Worm (Caenorhabditis elegans) whole organism, L1 larva: ENCODE data around the gene F54G2.1.

Experiments used
- Y116A8C.19 ChIP-seq: sonication (generic microtip); optimal IDR thresholded peaks from 2 replicates; lab custom pipeline; 2016; ENCODE audit warnings: missing compliant biosample characterization, missing genetic modification characterization, borderline replicate concordance
- aha-1 ChIP-seq: fragments of 150-350 bp; optimal IDR thresholded peaks from 2 replicates; lab custom pipeline; 2014; ENCODE audit warnings: missing biosample characterization, missing genetic modification characterization
- blmp-1 ChIP-seq: fragments of 150-350 bp; optimal IDR thresholded peaks from 2 replicates; lab custom pipeline; 2014; ENCODE audit warnings: missing biosample characterization, missing genetic modification characterization
- ceh-63 ChIP-seq: fragments of 200-800 bp; sonication (Bioruptor generic); optimal IDR thresholded peaks from 2 replicates; lab custom pipeline; 2018; ENCODE audit warnings: mild to moderate bottlenecking, missing genetic modification characterization, missing compliant biosample characterization
- ceh-88 ChIP-seq: fragments of 200-800 bp; sonication (Bioruptor generic); IDR thresholded peaks from 2 replicates; pipeline ENCODE4 v1.3.6; 2022; ENCODE audit warnings: missing genetic modification characterization, missing compliant biosample characterization
- dsc-1 ChIP-seq: sonication (generic microtip); optimal IDR thresholded peaks from 2 replicates; lab custom pipeline; 2016; ENCODE audit warnings: mild to moderate bottlenecking, missing genetic modification characterization, missing compliant biosample characterization
- efl-1 ChIP-seq, 4 experiments: fragments of 150-350 bp; optimal IDR thresholded peaks in 3 of 4; peaks in 1 of 4; 1 replicate in 1 of 4; 2 replicates in 3 of 4; lab custom pipeline; 2014; ENCODE audit warnings: missing biosample characterization in 2 of 4, missing genetic modification characterization in 2 of 4, missing genetic modification reagents in 2 of 4
- efl-3 ChIP-seq: fragments of 200-800 bp; sonication (Bioruptor generic); optimal IDR thresholded peaks from 2 replicates; lab custom pipeline; 2018; ENCODE audit warnings: mild to moderate bottlenecking, missing genetic modification characterization, missing compliant biosample characterization
- egl-27 ChIP-seq, 2 experiments: fragments of 150-350 bp in 1 of 2; sonication (generic microtip); optimal IDR thresholded peaks; 3 replicates each; lab custom pipeline; 2017 to 2018; ENCODE audit warnings: missing biosample characterization in 2 of 2, missing genetic modification characterization in 2 of 2, missing genetic modification reagents in 2 of 2
- ets-5 ChIP-seq: fragments of 200-800 bp; sonication (Bioruptor generic); IDR thresholded peaks from 2 replicates; pipeline ENCODE4 v1.3.6; 2022; ENCODE audit warnings: missing genetic modification characterization, missing compliant biosample characterization
- hlh-17 ChIP-seq: fragments of 200-800 bp; sonication (Bioruptor generic); optimal IDR thresholded peaks from 2 replicates; lab custom pipeline; 2018; ENCODE audit warnings: missing genetic modification characterization, mild to moderate bottlenecking, missing compliant biosample characterization, moderate library complexity, borderline replicate concordance
- hpl-2 ChIP-seq: fragments of 150-350 bp; optimal IDR thresholded peaks from 2 replicates; lab custom pipeline; 2014; ENCODE audit warnings: missing biosample characterization, missing genetic modification reagents, missing genetic modification characterization
- irx-1 ChIP-seq: sonication (generic microtip); optimal IDR thresholded peaks from 2 replicates; lab custom pipeline; 2016; ENCODE audit warnings: missing genetic modification characterization, missing compliant biosample characterization
- lin-14 ChIP-seq: fragments of 200-800 bp; sonication (Bioruptor generic); optimal IDR thresholded peaks from 2 replicates; lab custom pipeline; 2018; ENCODE audit warnings: mild to moderate bottlenecking, missing genetic modification characterization, moderate library complexity, missing compliant biosample characterization
- lin-39 ChIP-seq: fragments of 150-350 bp; optimal IDR thresholded peaks from 2 replicates; lab custom pipeline; 2014; ENCODE audit warnings: missing biosample characterization, missing genetic modification reagents, missing genetic modification characterization
- lir-3 ChIP-seq: sonication (generic microtip); optimal IDR thresholded peaks from 2 replicates; lab custom pipeline; 2016; ENCODE audit warnings: mild to moderate bottlenecking, missing genetic modification characterization, moderate library complexity, missing compliant biosample characterization; ENCODE audit not compliant: poor library complexity
- mef-2 ChIP-seq: fragments of 150-350 bp; optimal IDR thresholded peaks from 2 replicates; lab custom pipeline; 2014; ENCODE audit warnings: missing biosample characterization, missing genetic modification characterization
- mep-1 ChIP-seq: fragments of 150-350 bp; optimal IDR thresholded peaks from 2 replicates; lab custom pipeline; 2014; ENCODE audit warnings: missing biosample characterization, missing genetic modification characterization
- nhr-11 ChIP-seq: fragments of 150-350 bp; optimal IDR thresholded peaks from 2 replicates; lab custom pipeline; 2014; ENCODE audit warnings: missing biosample characterization, missing genetic modification characterization
- nhr-20 ChIP-seq: sonication (generic microtip); optimal IDR thresholded peaks from 2 replicates; lab custom pipeline; 2016; ENCODE audit warnings: mild to moderate bottlenecking, missing genetic modification characterization, missing compliant biosample characterization
- nhr-237 ChIP-seq: fragments of 150-350 bp; optimal IDR thresholded peaks from 2 replicates; lab custom pipeline; 2014; ENCODE audit warnings: missing biosample characterization, missing genetic modification characterization
- nhr-71 ChIP-seq: sonication (generic microtip); optimal IDR thresholded peaks from 2 replicates; lab custom pipeline; 2016; ENCODE audit warnings: mild to moderate bottlenecking, missing genetic modification characterization, moderate library complexity, missing compliant biosample characterization
- nhr-77 ChIP-seq: fragments of 150-350 bp; optimal IDR thresholded peaks from 2 replicates; lab custom pipeline; 2014; ENCODE audit warnings: missing biosample characterization, missing genetic modification characterization
- nhr-85 ChIP-seq: sonication (generic microtip); peaks from one replicate; lab custom pipeline; 2016; ENCODE audit warnings: missing genetic modification characterization, inconsistent platforms, missing compliant biosample characterization
- nhr-90 ChIP-seq: sonication (generic microtip); optimal IDR thresholded peaks from 2 replicates; lab custom pipeline; 2016; ENCODE audit warnings: mild to moderate bottlenecking, missing genetic modification characterization, missing compliant biosample characterization; ENCODE audit not compliant: poor library complexity
- pqm-1 ChIP-seq: sonication (generic microtip); optimal IDR thresholded peaks from 3 replicates; lab custom pipeline; 2017; ENCODE audit warnings: missing biosample characterization, missing genetic modification characterization
- rnt-1 ChIP-seq: sonication (generic microtip); optimal IDR thresholded peaks from 2 replicates; lab custom pipeline; 2016; ENCODE audit warnings: mild to moderate bottlenecking, missing genetic modification characterization, moderate library complexity, missing compliant biosample characterization
- snu-23 ChIP-seq: sonication (generic microtip); optimal IDR thresholded peaks from 2 replicates; lab custom pipeline; 2016; ENCODE audit warnings: missing genetic modification characterization, missing compliant biosample characterization
- sox-4 ChIP-seq: sonication (generic microtip); optimal IDR thresholded peaks from 2 replicates; lab custom pipeline; 2016; ENCODE audit warnings: missing genetic modification characterization, missing compliant biosample characterization
- sptf-1 ChIP-seq: fragments of 150-350 bp; optimal IDR thresholded peaks from 2 replicates; lab custom pipeline; 2014; ENCODE audit warnings: missing biosample characterization, missing genetic modification characterization
- swsn-7 ChIP-seq: sonication (generic microtip); optimal IDR thresholded peaks from 2 replicates; lab custom pipeline; 2016; ENCODE audit warnings: missing genetic modification characterization, missing compliant biosample characterization
- tlp-1 ChIP-seq: fragments of 150-350 bp; optimal IDR thresholded peaks from 2 replicates; lab custom pipeline; 2014; ENCODE audit warnings: missing biosample characterization, missing genetic modification characterization
- unc-30 ChIP-seq: sonication (generic microtip); optimal IDR thresholded peaks from 2 replicates; lab custom pipeline; 2017; ENCODE audit warnings: missing biosample characterization, missing genetic modification characterization
- unc-62 ChIP-seq: fragments of 150-350 bp; optimal IDR thresholded peaks from 2 replicates; lab custom pipeline; 2014; ENCODE audit warnings: missing biosample characterization, missing genetic modification reagents, missing genetic modification characterization
- unc-86 ChIP-seq: sonication (generic microtip); optimal IDR thresholded peaks from 2 replicates; lab custom pipeline; 2016; ENCODE audit warnings: missing genetic modification characterization, missing compliant biosample characterization
- xbp-1 ChIP-seq: sonication (generic microtip); optimal IDR thresholded peaks from 2 replicates; lab custom pipeline; 2016; ENCODE audit warnings: missing genetic modification characterization, missing compliant biosample characterization
- zip-4 ChIP-seq: fragments of 200-800 bp; sonication (Bioruptor generic); optimal IDR thresholded peaks from 2 replicates; lab custom pipeline; 2018; ENCODE audit warnings: mild to moderate bottlenecking, missing genetic modification characterization, moderate library complexity, missing compliant biosample characterization
- ztf-4 ChIP-seq: fragments of 150-350 bp; optimal IDR thresholded peaks from 2 replicates; lab custom pipeline; 2014; ENCODE audit warnings: missing biosample characterization, missing genetic modification characterization

F54G2.1 gene

DNA sequence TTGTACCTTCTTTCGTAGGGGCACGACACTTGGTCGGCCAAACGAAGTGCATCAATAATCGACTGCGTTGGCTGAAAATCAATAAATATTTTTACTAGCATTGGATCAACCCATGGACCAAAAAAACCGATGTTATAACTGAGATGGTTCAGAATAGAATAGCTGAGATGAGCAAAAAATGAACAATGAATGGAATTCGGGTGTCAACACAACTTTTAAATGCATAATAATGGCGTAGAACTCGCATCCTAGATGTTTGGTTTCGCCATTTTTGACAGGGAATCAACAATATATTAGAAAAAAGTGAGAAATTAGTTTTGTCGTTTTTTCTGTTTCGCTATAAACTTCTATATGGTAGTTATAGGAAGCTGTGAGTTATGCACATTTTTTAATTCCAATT lies at the start of gene F54G2.1:
Gene F54G2.1 (minus strand): TSS at position 101 of the 400 bp plus-strand sequence.
- TF ChIP-seq mef-2 (tag; lab: Kevin White, UChicago) = no peak
- TF ChIP-seq nhr-77 (tag; lab: Kevin White, UChicago) = no peak

DNA sequence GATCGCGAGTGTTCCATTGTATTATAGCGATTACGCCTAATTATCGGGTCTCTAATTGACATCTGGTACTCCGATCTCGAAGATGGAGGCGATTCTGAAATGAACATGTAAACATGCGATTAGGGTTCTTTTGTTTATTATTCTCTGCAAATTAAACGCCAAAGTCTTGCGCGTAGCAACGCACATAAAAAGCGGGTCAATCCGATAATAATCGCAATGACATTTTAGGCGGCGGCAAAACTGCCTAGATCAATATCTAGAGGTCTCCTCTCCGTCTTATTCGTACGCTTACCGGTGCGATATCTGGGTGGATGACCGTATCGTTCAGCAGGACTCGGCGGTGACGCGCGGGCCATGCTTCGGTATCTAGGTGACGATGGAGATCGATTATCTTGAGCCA lies 48.8 kb upstream of the F54G2.1 start:
- TF ChIP-seq nhr-85 (tag; lab: Kevin White, UChicago) = peak; percentile 67
- TF ChIP-seq nhr-20 (tag; lab: Kevin White, UChicago) = no peak
- no peak for TF ChIP-seq Y116A8C.19
- no peak for TF ChIP-seq aha-1 (tag; lab: Kevin White, UChicago)
- peak; percentile 67 for TF ChIP-seq blmp-1
- no peak for TF ChIP-seq ceh-88 (GFP tag; lab: Robert Waterston, UW)
- no peak for TF ChIP-seq dsc-1 (tag; lab: Kevin White, UChicago)
- no peak for TF ChIP-seq ceh-63 (GFP tag; lab: Kevin White, UChicago)
- no peak for TF ChIP-seq ets-5 (GFP tag; lab: Robert Waterston, UW)
- TF ChIP-seq sox-4 (tag; lab: Kevin White, UChicago) = no peak
- peak; percentile 12 for TF ChIP-seq lin-14 (GFP tag; lab: Kevin White, UChicago)
- TF ChIP-seq efl-1 (optimal IDR thresholded peaks at IDR 0.05; lab: Kevin White, UChicago) = no peak
- TF ChIP-seq efl-1 (GFP tag; optimal IDR thresholded peaks at IDR 0.05 in 1 of 2; lab: Kevin White, UChicago) = peak in 1 of 2 experiments; percentile 88
- no peak for TF ChIP-seq lir-3
- TF ChIP-seq pqm-1 (tag; lab: Kevin White, UChicago) = no peak

DNA sequence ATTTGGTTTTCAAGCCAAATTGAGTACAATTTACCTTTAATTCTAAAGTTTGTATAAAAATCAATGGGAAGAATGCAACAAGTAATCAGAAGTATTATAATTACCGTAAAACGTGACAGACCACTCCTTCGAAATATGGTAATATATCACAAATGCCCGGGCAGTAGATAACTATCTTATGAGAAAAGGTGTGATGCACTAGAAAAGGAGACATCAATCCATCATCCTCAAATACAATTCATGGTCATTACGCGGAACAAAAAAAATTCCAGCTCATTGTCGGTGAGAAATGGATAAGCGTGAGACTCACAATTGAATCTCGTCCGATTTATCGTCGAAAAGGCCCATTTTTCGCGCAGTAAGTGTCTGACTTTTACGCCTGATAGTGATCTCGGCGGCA lies 45.0 kb upstream of the F54G2.1 start:
- TF ChIP-seq unc-62 (GFP tag; lab: Kevin White, UChicago) = no peak
- no peak for TF ChIP-seq mef-2 (tag; lab: Kevin White, UChicago)
- TF ChIP-seq nhr-20 (tag; lab: Kevin White, UChicago) = peak; percentile 26
- no peak for TF ChIP-seq unc-86 (tag; lab: Kevin White, UChicago)
- no peak for TF ChIP-seq egl-27 (tag; optimal IDR thresholded peaks at IDR 0.05; lab: Kevin White, UChicago)
- TF ChIP-seq ztf-4 (tag; lab: Kevin White, UChicago) = no peak
- TF ChIP-seq tlp-1 (tag; lab: Kevin White, UChicago) = no peak
- TF ChIP-seq mep-1 = peak; percentile 4
- peak; percentile 12 for TF ChIP-seq snu-23
- no peak for TF ChIP-seq unc-30
- TF ChIP-seq nhr-237 (tag; lab: Kevin White, UChicago) = no peak
- TF ChIP-seq sptf-1 (tag; lab: Kevin White, UChicago) = no peak
- peak; percentile 16 for TF ChIP-seq efl-3 (GFP tag; lab: Kevin White, UChicago)
- TF ChIP-seq xbp-1 (tag; lab: Kevin White, UChicago) = no peak
- TF ChIP-seq lin-14 (GFP tag; lab: Kevin White, UChicago) = peak; percentile 40
- no peak for TF ChIP-seq hpl-2
- TF ChIP-seq nhr-11 (tag; lab: Kevin White, UChicago) = no peak
- peak; percentile 18 for TF ChIP-seq irx-1 (tag; lab: Kevin White, UChicago)
- TF ChIP-seq swsn-7 = no peak
- peak; percentile 91 for TF ChIP-seq nhr-85 (tag; lab: Kevin White, UChicago)
- TF ChIP-seq lin-39 (tag; lab: Kevin White, UChicago) = peak; percentile 55
- peak; percentile 20 for TF ChIP-seq nhr-71 (tag; lab: Kevin White, UChicago)
- TF ChIP-seq nhr-90 = peak; percentile 17

DNA sequence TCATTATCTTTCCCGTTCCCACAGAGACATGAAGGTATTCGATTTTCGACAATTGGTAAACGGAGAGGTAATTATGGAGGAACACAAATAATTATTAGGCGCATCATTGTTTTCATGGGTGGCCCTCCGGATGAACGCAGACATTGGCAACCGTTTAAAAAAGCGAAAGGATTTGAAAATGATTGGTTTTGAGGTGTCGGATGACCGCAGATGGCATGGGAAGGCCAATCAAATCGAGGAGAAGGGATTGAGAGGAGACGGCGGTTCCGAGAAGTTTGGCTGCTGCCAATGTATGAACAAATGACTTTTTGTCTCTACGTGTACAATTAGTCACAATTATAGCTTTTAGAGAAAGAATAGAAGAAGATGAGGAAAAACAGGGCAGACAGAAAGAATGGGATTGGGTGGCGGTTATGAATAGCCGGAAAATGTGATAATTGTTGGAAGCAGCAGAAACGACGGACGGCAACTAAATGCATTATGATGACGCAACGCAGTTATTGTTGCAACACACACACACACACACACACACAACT lies 43.4 kb upstream of the F54G2.1 start:
- TF ChIP-seq blmp-1 (peak; percentile 83), zip-4 (GFP tag; lab: Kevin White, UChicago) (no peak), rnt-1 (no peak), lin-14 (GFP tag; lab: Kevin White, UChicago) (peak; percentile 4), hlh-17 (GFP tag; lab: Kevin White, UChicago) (no peak), efl-1 (optimal IDR thresholded peaks at IDR 0.05; lab: Kevin White, UChicago) (no peak), efl-1 (GFP tag; optimal IDR thresholded peaks at IDR 0.05 in 1 of 2; lab: Kevin White, UChicago) (peak in 1 of 2 experiments; percentile 14), nhr-77 (tag; lab: Kevin White, UChicago) (no peak), nhr-85 (tag; lab: Kevin White, UChicago) (peak; percentile 57)
